Worm (Caenorhabditis elegans): Measurements from ENCODE around the gene pho-7.

- TF ChIP-seq dmd-8 (GFP tag; IDR thresholded peaks at IDR 0.05) (no peak), egl-27 (tag; optimal IDR thresholded peaks at IDR 0.05) (no peak), madf-9 (GFP tag; conservative IDR thresholded peaks at IDR 0.05) (no peak), fkh-10 (GFP tag; optimal IDR thresholded peaks at IDR 0.05) (no peak), pqm-1 (tag; optimal IDR thresholded peaks at IDR 0.05) (peak; percentile 30), R02D3.7 (tag; optimal IDR thresholded peaks at IDR 0.05) (no peak)
These were observed 12.1 kb downstream of the pho-7 start, which contains the start of gene dgn-1 for ce11 chrX:10928948-10929563.

Data from whole organism, L4 larva.